Worm (Caenorhabditis elegans): ENCODE data around the gene str-221.

The str-221 gene

ce11 chrV:1607790-1608189, 32.3 kb upstream of the str-221 start, which contains the start of gene nhr-178:
nhr-178 (minus strand) TSS chrV:1607953.
- TF ChIP-seq M03D4.4 (tag; optimal IDR thresholded peaks at IDR 0.05) (no peak), nhr-237 (tag; optimal IDR thresholded peaks at IDR 0.05) (no peak), mep-1 (tag; optimal IDR thresholded peaks at IDR 0.05) (no peak), ceh-43 (GFP tag; optimal IDR thresholded peaks at IDR 0.05) (no peak), nhr-28 (tag; optimal IDR thresholded peaks at IDR 0.05) (no peak), ces-1 (GFP tag; optimal IDR thresholded peaks at IDR 0.05) (no peak), unc-39 (tag; optimal IDR thresholded peaks at IDR 0.05) (no peak), lsy-2 (tag; optimal IDR thresholded peaks at IDR 0.05) (no peak), sptf-1 (tag; optimal IDR thresholded peaks at IDR 0.05) (no peak), ceh-83 (GFP tag; optimal IDR thresholded peaks at IDR 0.05) (no peak), zip-8 (tag; optimal IDR thresholded peaks at IDR 0.05) (no peak), lin-32 (GFP tag; optimal IDR thresholded peaks at IDR 0.05) (no peak)

- TF ChIP-seq cnd-1 (tag; optimal IDR thresholded peaks at IDR 0.05) (no peak), nhr-12 (tag; optimal IDR thresholded peaks at IDR 0.05) (no peak), M03D4.4 (tag; optimal IDR thresholded peaks at IDR 0.05) (no peak), ceh-43 (GFP tag; optimal IDR thresholded peaks at IDR 0.05) (no peak), lin-32 (GFP tag; optimal IDR thresholded peaks at IDR 0.05) (no peak), mls-2 (tag; optimal IDR thresholded peaks at IDR 0.05) (no peak), ham-2 (GFP tag; optimal IDR thresholded peaks at IDR 0.05) (no peak), unc-62 (GFP tag; optimal IDR thresholded peaks at IDR 0.05) (no peak), ceh-83 (GFP tag; optimal IDR thresholded peaks at IDR 0.05) (no peak), mab-5 (tag; optimal IDR thresholded peaks at IDR 0.05) (no peak), flh-1 (GFP tag; optimal IDR thresholded peaks at IDR 0.05) (no peak), unc-120 (tag; optimal IDR thresholded peaks at IDR 0.05; ENCODE audit: poor library complexity, severe bottlenecking) (no peak)
Observed at ce11 chrV:1610097-1610496, 30.0 kb upstream of the str-221 start, which contains the start of gene nhr-177. nhr-177 (plus strand) TSS chrV:1610263.

- no peak for TF ChIP-seq elt-3 (tag; optimal IDR thresholded peaks at IDR 0.05)
- TF ChIP-seq nhr-28 (tag; optimal IDR thresholded peaks at IDR 0.05) = no peak
- TF ChIP-seq unc-39 (tag; optimal IDR thresholded peaks at IDR 0.05) = no peak
- no peak for TF ChIP-seq lin-13 (tag; optimal IDR thresholded peaks at IDR 0.05)
- no peak for TF ChIP-seq elt-1 (tag; optimal IDR thresholded peaks at IDR 0.05; ENCODE audit: borderline replicate concordance, insufficient read depth)
- TF ChIP-seq ces-1 (GFP tag; optimal IDR thresholded peaks at IDR 0.05) = no peak
- no peak for TF ChIP-seq hlh-1 (tag; optimal IDR thresholded peaks at IDR 0.05)
Observed at ce11 chrV:1611570-1611969, 28.5 kb upstream of the str-221 start.

- TF ChIP-seq lin-32 (GFP tag; optimal IDR thresholded peaks at IDR 0.05) (no peak), ztf-11 (tag; optimal IDR thresholded peaks at IDR 0.05) (no peak), unc-120 (tag; optimal IDR thresholded peaks at IDR 0.05; ENCODE audit: poor library complexity, severe bottlenecking) (no peak), cnd-1 (tag; optimal IDR thresholded peaks at IDR 0.05) (no peak), drap-1 (GFP tag; optimal IDR thresholded peaks at IDR 0.05) (no peak), hlh-1 (tag; optimal IDR thresholded peaks at IDR 0.05) (no peak), pha-4 (tag; optimal IDR thresholded peaks at IDR 0.05) (no peak), lin-13 (tag; optimal IDR thresholded peaks at IDR 0.05) (no peak), elt-1 (tag; optimal IDR thresholded peaks at IDR 0.05; ENCODE audit: borderline replicate concordance, insufficient read depth) (no peak), tbx-8 (GFP tag; optimal IDR thresholded peaks at IDR 0.05) (no peak), ham-2 (GFP tag; optimal IDR thresholded peaks at IDR 0.05) (no peak), lsy-2 (tag; optimal IDR thresholded peaks at IDR 0.05) (no peak), mab-5 (tag; optimal IDR thresholded peaks at IDR 0.05) (no peak), zip-8 (tag; optimal IDR thresholded peaks at IDR 0.05) (no peak), mls-2 (tag; optimal IDR thresholded peaks at IDR 0.05) (no peak)
Observed at ce11 chrV:1614726-1615125, 25.4 kb upstream of the str-221 start, which contains the start of gene srbc-41. srbc-41 (minus strand) TSS chrV:1614826.

DNA sequence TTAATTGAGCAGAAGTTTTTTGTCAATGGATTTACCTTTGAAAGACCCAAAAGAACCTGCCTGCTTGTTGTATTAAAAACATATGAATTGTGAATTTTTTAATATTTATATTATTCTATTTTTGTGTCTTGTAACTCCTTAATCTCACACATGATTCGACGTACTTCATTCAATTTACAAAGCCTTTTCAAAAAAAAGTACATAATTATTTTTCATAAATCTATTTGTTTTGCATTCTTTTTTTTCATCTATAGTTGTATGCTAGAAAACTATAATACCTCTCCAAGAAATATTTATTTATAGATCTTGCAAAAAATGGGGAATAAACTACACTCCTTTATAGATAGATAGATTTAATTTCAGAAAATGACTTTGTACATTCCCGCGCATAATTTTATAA, 21.3 kb upstream of the str-221 start, which contains the start of gene nhr-179:
TSS of gene nhr-179 (minus strand) at position 101 of the 400 bp plus-strand sequence.
- TF ChIP-seq sem-2 (GFP tag; optimal IDR thresholded peaks at IDR 0.05) (no peak), ces-1 (GFP tag; optimal IDR thresholded peaks at IDR 0.05) (no peak), nhr-76 (tag; optimal IDR thresholded peaks at IDR 0.05) (no peak)

ce11 chrV:1620537-1620936, 19.6 kb upstream of the str-221 start:
- TF ChIP-seq drap-1 (GFP tag; optimal IDR thresholded peaks at IDR 0.05) = no peak
- no peak for TF ChIP-seq sem-2 (GFP tag; optimal IDR thresholded peaks at IDR 0.05)
- TF ChIP-seq ceh-39 (tag; optimal IDR thresholded peaks at IDR 0.05) = no peak
- TF ChIP-seq elt-3 (tag; optimal IDR thresholded peaks at IDR 0.05) = no peak
- TF ChIP-seq mab-5 (tag; optimal IDR thresholded peaks at IDR 0.05) = no peak
- no peak for TF ChIP-seq sptf-1 (tag; optimal IDR thresholded peaks at IDR 0.05)
- TF ChIP-seq snpc-4 (tag; optimal IDR thresholded peaks at IDR 0.05) = no peak
- no peak for TF ChIP-seq unc-120 (tag; optimal IDR thresholded peaks at IDR 0.05; ENCODE audit: poor library complexity, severe bottlenecking)
- TF ChIP-seq blmp-1 (tag; optimal IDR thresholded peaks at IDR 0.05) = no peak
- no peak for TF ChIP-seq nhr-237 (tag; optimal IDR thresholded peaks at IDR 0.05)
- no peak for TF ChIP-seq tbx-8 (GFP tag; optimal IDR thresholded peaks at IDR 0.05)
- no peak for TF ChIP-seq mls-2 (tag; optimal IDR thresholded peaks at IDR 0.05)
- no peak for TF ChIP-seq nhr-76 (tag; optimal IDR thresholded peaks at IDR 0.05)
- TF ChIP-seq ceh-83 (GFP tag; optimal IDR thresholded peaks at IDR 0.05) = no peak
